Worm (Caenorhabditis elegans): ENCODE data around the gene rpl-2.

The rpl-2 gene

DNA sequence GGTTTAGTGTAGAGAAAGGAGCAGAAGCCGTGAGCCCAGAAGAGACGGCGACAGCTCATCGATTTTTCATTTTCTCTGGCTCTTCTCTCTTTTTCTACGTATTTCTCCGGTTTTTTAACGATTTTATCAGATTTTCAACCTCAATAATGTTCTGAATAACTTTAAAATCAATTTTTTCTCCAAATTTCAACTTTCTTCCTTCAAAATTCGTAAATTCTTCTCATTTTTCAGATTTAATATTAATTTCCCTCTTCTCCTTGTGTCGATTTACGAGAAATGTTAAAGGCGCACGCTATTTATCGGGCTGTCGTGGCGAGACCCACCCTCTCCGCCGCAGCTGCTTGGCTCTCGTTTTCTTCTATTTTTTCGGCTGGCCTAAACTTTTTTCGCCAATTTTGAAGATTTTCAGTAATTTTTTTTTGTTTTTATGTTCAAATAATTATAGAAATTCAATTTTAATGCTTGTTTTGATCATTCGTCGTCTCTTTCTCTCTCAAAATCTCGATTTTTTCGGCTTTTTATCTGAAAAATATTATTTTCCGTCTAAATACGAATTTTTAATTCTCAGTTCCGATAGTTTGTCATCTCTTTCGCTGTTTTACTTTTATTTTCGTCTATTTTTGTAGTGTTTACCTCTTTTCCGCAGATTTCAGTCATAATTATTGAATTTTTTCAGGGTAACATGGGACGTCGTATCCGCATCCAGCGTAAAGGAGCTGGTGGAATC lies at the start of gene rpl-2, which contains the start of gene calf-1 (continued):
- TF ChIP-seq let-607 (tag; optimal IDR thresholded peaks at IDR 0.05) (no peak), F22D6.2 (tag; optimal IDR thresholded peaks at IDR 0.05) (no peak), hsf-1 (GFP tag; IDR thresholded peaks at IDR 0.05) (no peak), mel-28 (tag; optimal IDR thresholded peaks at IDR 0.05; ENCODE audit: borderline replicate concordance) (no peak), lin-26 (GFP tag; IDR thresholded peaks at IDR 0.05) (no peak)

DNA sequence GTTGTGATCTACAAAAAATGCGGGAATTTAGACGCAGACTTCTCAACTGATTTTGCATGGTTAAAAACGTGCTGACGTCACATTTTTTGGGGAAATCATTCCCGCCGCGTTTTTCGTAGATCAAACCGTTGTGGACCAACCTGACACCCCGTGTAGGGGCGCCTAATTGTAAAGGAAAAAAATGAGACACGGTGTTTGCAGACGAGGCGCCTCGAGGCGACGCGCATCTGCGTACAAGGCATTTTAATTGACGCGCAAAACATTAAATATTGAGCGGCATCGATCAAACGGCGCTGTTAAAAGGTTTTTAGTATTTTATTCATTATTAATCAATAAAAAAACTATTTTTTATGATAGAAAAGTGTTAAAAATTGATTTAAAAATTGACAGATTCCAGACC lies 48.1 kb upstream of the rpl-2 start:
- peak; percentile 70 for TF ChIP-seq madf-6 (GFP tag; IDR thresholded peaks at IDR 0.05)
- 0 out of 2 replicates have a peak, but pooled peaks have one; percentile 35 for TF ChIP-seq D2030.7 (GFP tag; IDR thresholded peaks at IDR 0.05)
- peak; percentile 49 for TF ChIP-seq him-1 (tag; optimal IDR thresholded peaks at IDR 0.05)
- peak; percentile 56 for TF ChIP-seq xnd-1 (tag; optimal IDR thresholded peaks at IDR 0.05)
- peak; percentile 33; the same call in 1 of the 2 replicates for TF ChIP-seq dox-1 (GFP tag; IDR thresholded peaks at IDR 0.05)
- 0 out of 2 replicates have a peak, but pooled peaks have one; percentile 49 for TF ChIP-seq nfyb-1 (GFP tag; IDR thresholded peaks at IDR 0.05)

DNA sequence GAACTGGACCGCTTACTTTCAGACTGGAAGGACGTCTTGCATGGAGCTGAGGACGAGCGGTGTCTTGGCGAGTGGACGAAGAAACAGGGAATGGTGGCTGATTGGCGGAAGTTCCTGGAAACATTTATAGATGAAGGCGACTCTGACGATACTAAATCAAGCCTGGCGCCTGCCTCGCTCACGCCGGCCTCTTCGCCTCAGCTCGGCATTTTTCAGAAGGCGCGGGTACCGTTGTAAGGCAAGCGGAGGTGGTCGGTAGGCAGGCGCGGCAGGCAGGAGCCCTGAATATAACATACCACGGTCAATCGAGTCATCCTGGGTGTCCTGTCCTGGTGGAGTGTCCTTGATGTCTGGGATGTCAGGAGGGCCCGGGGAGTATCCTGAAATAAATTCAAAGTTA lies 33.6 kb upstream of the rpl-2 start:
- TF ChIP-seq zfh-2 (GFP tag; conservative IDR thresholded peaks at IDR 0.05) (peak; percentile 83), F52B5.7 (tag; optimal IDR thresholded peaks at IDR 0.05) (no peak)

DNA sequence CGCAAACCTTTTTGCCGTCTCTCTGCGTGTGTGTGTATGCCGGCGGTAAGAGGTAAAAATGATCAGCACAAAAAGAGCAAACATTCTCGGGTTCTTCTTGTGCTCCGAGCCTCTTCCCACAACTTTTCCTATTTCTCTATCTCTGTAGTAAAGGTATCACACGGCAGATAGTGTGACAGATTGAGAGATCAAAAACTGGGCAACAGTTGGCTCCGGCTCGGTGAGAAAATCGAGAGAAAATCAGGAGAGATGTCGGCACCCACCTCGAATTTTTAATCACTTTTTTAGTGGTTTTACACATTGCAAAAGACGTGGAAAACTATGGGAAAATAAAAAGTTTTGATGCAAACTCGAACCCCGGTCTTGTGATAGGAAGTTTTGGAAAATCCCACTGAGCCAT lies 27.7 kb upstream of the rpl-2 start:
- TF ChIP-seq D2030.7 (GFP tag; IDR thresholded peaks at IDR 0.05), result no peak
- no peak for TF ChIP-seq F33H1.4 (GFP tag; IDR thresholded peaks at IDR 0.05)
- TF ChIP-seq lin-26 (GFP tag; IDR thresholded peaks at IDR 0.05), result no peak
- TF ChIP-seq ama-1 (optimal IDR thresholded peaks at IDR 0.05), result no peak
- no peak for TF ChIP-seq ama-1 (GFP tag; optimal IDR thresholded peaks at IDR 0.05)

DNA sequence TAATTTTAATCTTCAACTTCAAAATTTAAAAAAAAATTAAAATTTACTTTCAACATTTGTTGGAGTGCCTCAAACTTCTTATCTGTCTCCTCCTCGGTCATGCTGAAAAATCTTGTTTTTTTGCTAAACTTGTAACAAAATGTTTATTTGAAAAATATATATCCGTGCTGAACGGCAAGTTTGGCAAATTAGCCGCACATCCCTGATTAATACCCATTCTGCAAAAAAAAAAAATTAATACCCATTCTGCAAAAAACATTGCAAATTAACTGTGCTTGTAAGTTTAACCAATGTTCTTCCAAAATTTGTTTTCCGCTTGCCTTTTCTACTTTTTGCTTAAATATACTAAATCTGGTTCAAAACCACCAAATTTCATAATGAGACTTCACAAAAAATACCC lies 26.4 kb upstream of the rpl-2 start, which contains the start of gene F48F5.6:
F48F5.6 (minus strand) TSS at position 101 of the 400 bp plus-strand sequence.
- TF ChIP-seq repo-1 (tag; optimal IDR thresholded peaks at IDR 0.05) (no peak), ZK185.1 (tag; optimal IDR thresholded peaks at IDR 0.05; ENCODE audit: poor library complexity, severe bottlenecking) (no peak), bed-2 (GFP tag; IDR thresholded peaks at IDR 0.05) (no peak), F33H1.4 (GFP tag; IDR thresholded peaks at IDR 0.05) (no peak), nhr-80 (tag; optimal IDR thresholded peaks at IDR 0.05) (no peak), nfya-2 (GFP tag; IDR thresholded peaks at IDR 0.05) (no peak), nhr-120 (GFP tag; IDR thresholded peaks at IDR 0.05) (no peak), B0261.1 (tag; optimal IDR thresholded peaks at IDR 0.05) (no peak), akir-1 (GFP tag; optimal IDR thresholded peaks at IDR 0.05) (no peak), F49E8.2 (tag; optimal IDR thresholded peaks at IDR 0.05; ENCODE audit: insufficient read depth) (no peak), egl-44 (GFP tag; IDR thresholded peaks at IDR 0.05) (no peak), T07F8.4 (tag; optimal IDR thresholded peaks at IDR 0.05) (no peak), lin-54 (GFP tag; optimal IDR thresholded peaks at IDR 0.05) (no peak), cebp-2 (GFP tag; IDR thresholded peaks at IDR 0.05) (no peak), mel-28 (tag; optimal IDR thresholded peaks at IDR 0.05; ENCODE audit: borderline replicate concordance) (no peak)

DNA sequence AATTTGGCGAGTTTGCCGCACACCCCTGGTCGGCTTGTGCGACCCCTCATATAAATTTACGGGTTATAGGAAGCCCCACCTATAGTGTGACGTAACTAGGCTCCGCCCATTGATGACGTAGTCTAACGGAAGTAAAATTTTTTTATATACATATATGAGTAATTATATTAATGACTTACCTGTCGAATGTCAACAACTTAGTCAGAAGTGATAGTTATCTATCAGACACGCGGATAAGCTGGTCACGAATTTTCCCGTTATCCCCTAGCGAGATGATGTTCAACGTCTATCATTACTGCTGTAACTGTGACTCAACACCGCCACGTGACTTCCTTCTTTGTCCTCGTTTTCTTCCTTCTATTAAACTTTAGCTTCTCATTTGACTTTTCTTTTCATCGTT lies 25.7 kb upstream of the rpl-2 start, which contains the start of gene srd-70:
srd-70 (plus strand) TSS at position 301 of the 400 bp plus-strand sequence.
- TF ChIP-seq ceh-27 (GFP tag; optimal IDR thresholded peaks at IDR 0.05), result no peak
- TF ChIP-seq Y67H2A.10 (GFP tag; conservative IDR thresholded peaks at IDR 0.05), result no peak
- TF ChIP-seq attf-6 (GFP tag; IDR thresholded peaks at IDR 0.05), result no peak
